Worm (Caenorhabditis elegans) whole organism, midembryonic: ENCODE results near the gene nep-6.

Experiments
- T22C8.4 ChIP-seq: fragments of 200-800 bp; sonication (Bioruptor generic); IDR thresholded peaks from 2 replicates; pipeline ENCODE4 v1.3.6; 2022; ENCODE audit warnings: missing genetic modification characterization, missing compliant biosample characterization
- cog-1 ChIP-seq: sonication (generic microtip); optimal IDR thresholded peaks from 2 replicates; lab custom pipeline; 2016; ENCODE audit warnings: missing genetic modification characterization, missing compliant biosample characterization
- flt-1 ChIP-seq: fragments of 200-800 bp; sonication (Bioruptor generic); IDR thresholded peaks from 2 replicates; pipeline ENCODE4 v1.3.6; 2022; ENCODE audit warnings: missing genetic modification characterization, missing compliant biosample characterization
- ztf-23 ChIP-seq: fragments of 200-800 bp; sonication (Bioruptor generic); IDR thresholded peaks from 2 replicates; pipeline ENCODE4 v1.3.6; 2022; ENCODE audit warnings: missing genetic modification reagents, missing genetic modification characterization, missing compliant biosample characterization

ce11 chrII:3375302-3375701 is 41.3 kb upstream of the nep-6 start:
- TF ChIP-seq flt-1 (GFP tag; lab: Robert Waterston, UW), result no peak
- TF ChIP-seq cog-1 (tag; lab: Kevin White, UChicago), result no peak
- TF ChIP-seq ztf-23 (GFP tag; lab: Robert Waterston, UW), result no peak
- TF ChIP-seq T22C8.4 (GFP tag; lab: Robert Waterston, UW), result no peak
